Worm (Caenorhabditis elegans) whole organism, L4 larva: ENCODE results near the gene lipl-7.
A peak's percentile ranks its signal among the peaks of the same experiment; 100 is the strongest.

Experiments
- F37D6.2 ChIP-seq: sonication (generic microtip); optimal IDR thresholded peaks from 2 replicates; lab custom pipeline; 2016; ENCODE audit warnings: mild to moderate bottlenecking, missing genetic modification characterization, missing compliant biosample characterization
- R02D3.7 ChIP-seq: fragments of 150-350 bp; sonication (generic microtip); optimal IDR thresholded peaks from 3 replicates; lab custom pipeline; 2014; ENCODE audit warnings: missing biosample characterization, missing genetic modification characterization
- T26A8.4 ChIP-seq: fragments of 200-800 bp; sonication (Bioruptor generic); IDR thresholded peaks from 2 replicates; pipeline ENCODE4 v1.3.6; 2022; ENCODE audit warnings: missing genetic modification characterization, missing compliant biosample characterization
- Y105C5A.15 ChIP-seq: fragments of 200-800 bp; sonication (Bioruptor generic); IDR thresholded peaks from 2 replicates; pipeline ENCODE4 v1.3.6; 2022; ENCODE audit warnings: missing genetic modification characterization, missing compliant biosample characterization
- Y75B8A.6 ChIP-seq: fragments of 200-800 bp; sonication (Bioruptor generic); IDR thresholded peaks from 2 replicates; pipeline ENCODE4 v1.3.6; 2022; ENCODE audit warnings: missing genetic modification reagents, missing genetic modification characterization, missing compliant biosample characterization
- ZK546.5 ChIP-seq, 2 experiments: sonication (generic microtip); optimal IDR thresholded peaks; 2 replicates each; lab custom pipeline; 2017; ENCODE audit warnings: missing biosample characterization in 2 of 2, missing genetic modification characterization in 2 of 2
- arid-1 ChIP-seq: fragments of 200-800 bp; sonication (Bioruptor generic); conservative IDR thresholded peaks from 2 replicates; pipeline ENCODE4 v1.3.6; 2022; ENCODE audit warnings: missing genetic modification reagents, missing genetic modification characterization, missing compliant biosample characterization
- ceh-20 ChIP-seq: fragments of 200-800 bp; sonication (Bioruptor generic); IDR thresholded peaks from 2 replicates; pipeline ENCODE4 v1.3.6; 2022; ENCODE audit warnings: missing genetic modification reagents, missing genetic modification characterization, missing compliant biosample characterization
- ceh-62 ChIP-seq: sonication (generic microtip); optimal IDR thresholded peaks from 2 replicates; lab custom pipeline; 2017; ENCODE audit warnings: missing biosample characterization, missing genetic modification characterization
- ceh-82 ChIP-seq: sonication (generic microtip); optimal IDR thresholded peaks from 2 replicates; lab custom pipeline; 2017; ENCODE audit warnings: missing biosample characterization, missing genetic modification characterization
- cey-2 ChIP-seq: sonication (generic microtip); optimal IDR thresholded peaks from 3 replicates; lab custom pipeline; 2017; ENCODE audit warnings: missing genetic modification characterization, mild to moderate bottlenecking, missing compliant biosample characterization, antibody characterized with exemption, borderline replicate concordance; ENCODE audit not compliant: insufficient read depth
- ctbp-1 ChIP-seq: fragments of 200-800 bp; sonication (Bioruptor generic); IDR thresholded peaks from 2 replicates; pipeline ENCODE4 v1.3.6; 2022; ENCODE audit warnings: missing genetic modification reagents, missing genetic modification characterization, missing compliant biosample characterization
- daf-16 ChIP-seq, 3 experiments: sonication (generic microtip); optimal IDR thresholded peaks; 2 replicates each; lab custom pipeline; 2016 to 2017; ENCODE audit warnings: missing genetic modification characterization in 3 of 3, missing genetic modification reagents in 3 of 3, mild to moderate bottlenecking in 2 of 3, missing compliant biosample characterization in 2 of 3, missing biosample characterization in 1 of 3, moderate library complexity in 1 of 3
- dmd-6 ChIP-seq: fragments of 200-800 bp; sonication (Bioruptor generic); IDR thresholded peaks from 2 replicates; pipeline ENCODE4 v1.3.6; 2022; ENCODE audit warnings: missing genetic modification reagents, missing genetic modification characterization, missing compliant biosample characterization
- dpl-1 ChIP-seq: fragments of 150-350 bp; optimal IDR thresholded peaks from 2 replicates; lab custom pipeline; 2014; ENCODE audit warnings: missing biosample characterization, missing genetic modification reagents, missing genetic modification characterization
- egl-43 ChIP-seq: fragments of 200-800 bp; sonication (Bioruptor generic); IDR thresholded peaks from 2 replicates; pipeline ENCODE4 v1.3.6; 2022; ENCODE audit warnings: missing genetic modification reagents, missing genetic modification characterization, missing compliant biosample characterization
- fkh-10 ChIP-seq: fragments of 150-350 bp; optimal IDR thresholded peaks from 2 replicates; lab custom pipeline; 2014; ENCODE audit warnings: missing biosample characterization, missing genetic modification reagents, missing genetic modification characterization
- fos-1 ChIP-seq: fragments of 150-350 bp; optimal IDR thresholded peaks from 2 replicates; lab custom pipeline; 2014; ENCODE audit warnings: missing biosample characterization, missing genetic modification characterization
- gei-8 ChIP-seq: fragments of 200-800 bp; sonication (Bioruptor generic); optimal IDR thresholded peaks from 2 replicates; lab custom pipeline; 2018; ENCODE audit warnings: mild to moderate bottlenecking, missing genetic modification characterization, missing compliant biosample characterization
- hif-1 ChIP-seq, 2 experiments: sonication (generic microtip); optimal IDR thresholded peaks; 2 replicates each; lab custom pipeline; 2016 to 2017; ENCODE audit warnings: missing compliant biosample characterization in 2 of 2, missing genetic modification characterization in 2 of 2, missing genetic modification reagents in 2 of 2, missing genotype in 2 of 2, mild to moderate bottlenecking in 1 of 2
- hlh-30 ChIP-seq: sonication (generic microtip); optimal IDR thresholded peaks from 2 replicates; lab custom pipeline; 2017; ENCODE audit warnings: antibody characterized with exemption, mild to moderate bottlenecking, missing genetic modification characterization, missing compliant biosample characterization; ENCODE audit not compliant: insufficient read depth
- hmg-1.1 ChIP-seq: fragments of 200-800 bp; sonication (Bioruptor generic); IDR thresholded peaks from 2 replicates; pipeline ENCODE4 v1.3.6; 2022; ENCODE audit warnings: missing genetic modification reagents, missing genetic modification characterization, missing compliant biosample characterization
- jun-1 ChIP-seq: fragments of 150-350 bp; optimal IDR thresholded peaks from 2 replicates; lab custom pipeline; 2014; ENCODE audit warnings: missing biosample characterization, missing genetic modification reagents, missing genetic modification characterization
- lim-7 ChIP-seq: fragments of 200-800 bp; sonication (Bioruptor generic); IDR thresholded peaks from 2 replicates; pipeline ENCODE4 v1.3.6; 2022; ENCODE audit warnings: missing genetic modification characterization, missing compliant biosample characterization
- lin-1 ChIP-seq: fragments of 200-800 bp; sonication (Bioruptor generic); IDR thresholded peaks from 2 replicates; pipeline ENCODE4 v1.3.6; 2022; ENCODE audit warnings: missing genetic modification reagents, missing genetic modification characterization, missing compliant biosample characterization
- lin-13 ChIP-seq: fragments of 150-350 bp; optimal IDR thresholded peaks from 2 replicates; lab custom pipeline; 2014; ENCODE audit warnings: missing biosample characterization, missing genetic modification reagents, missing genetic modification characterization
- lin-29 ChIP-seq: fragments of 200-800 bp; sonication (Bioruptor generic); IDR thresholded peaks from 2 replicates; pipeline ENCODE4 v1.3.6; 2022; ENCODE audit warnings: missing genetic modification reagents, missing genetic modification characterization, missing compliant biosample characterization
- mdl-1 ChIP-seq, 2 experiments: fragments of 150-350 bp in 1 of 2; sonication (generic microtip) in 1 of 2; optimal IDR thresholded peaks; 2 replicates each; lab custom pipeline; 2014 to 2017; ENCODE audit warnings: missing biosample characterization in 2 of 2, missing genetic modification characterization in 2 of 2
- mdt-29 ChIP-seq: fragments of 200-800 bp; sonication (Bioruptor generic); IDR thresholded peaks from 2 replicates; pipeline ENCODE4 v1.3.6; 2022; ENCODE audit warnings: missing genetic modification reagents, missing genetic modification characterization, missing compliant biosample characterization
- mes-2 ChIP-seq: sonication (generic microtip); optimal IDR thresholded peaks from 2 replicates; lab custom pipeline; 2016; ENCODE audit warnings: missing genotype, mild to moderate bottlenecking, missing genetic modification characterization, missing compliant biosample characterization; ENCODE audit not compliant: poor library complexity, severe bottlenecking
- mxl-2 ChIP-seq: fragments of 200-800 bp; sonication (Bioruptor generic); conservative IDR thresholded peaks from 2 replicates; pipeline ENCODE4 v1.3.6; 2022; ENCODE audit warnings: missing genetic modification reagents, missing genetic modification characterization, missing compliant biosample characterization
- nhr-11 ChIP-seq: fragments of 150-350 bp; optimal IDR thresholded peaks from 2 replicates; lab custom pipeline; 2014; ENCODE audit warnings: missing biosample characterization, missing genetic modification characterization
- nhr-48 ChIP-seq: sonication (generic microtip); optimal IDR thresholded peaks from 2 replicates; lab custom pipeline; 2016; ENCODE audit warnings: mild to moderate bottlenecking, missing genetic modification characterization, missing compliant biosample characterization
- nhr-6 ChIP-seq: fragments of 150-350 bp; optimal IDR thresholded peaks from 2 replicates; lab custom pipeline; 2014; ENCODE audit warnings: missing biosample characterization, missing genetic modification characterization
- nhr-76 ChIP-seq: fragments of 150-350 bp; optimal IDR thresholded peaks from 2 replicates; lab custom pipeline; 2014; ENCODE audit warnings: missing biosample characterization, missing genetic modification characterization
- nhr-77 ChIP-seq: fragments of 150-350 bp; optimal IDR thresholded peaks from 2 replicates; lab custom pipeline; 2014; ENCODE audit warnings: missing biosample characterization, missing genetic modification characterization
- pha-4 ChIP-seq, 2 experiments: fragments of 150-350 bp in 1 of 2; fragments of 200-800 bp in 1 of 2; sonication (Bioruptor generic) in 1 of 2; IDR thresholded peaks in 1 of 2; optimal IDR thresholded peaks in 1 of 2; 2 replicates each; pipeline versions ENCODE4 v1.3.6 to Lab custom; 2014 to 2022; ENCODE audit warnings: missing genetic modification characterization in 2 of 2, missing genetic modification reagents in 2 of 2, missing biosample characterization in 1 of 2, missing compliant biosample characterization in 1 of 2
- php-3 ChIP-seq: fragments of 200-800 bp; sonication (Bioruptor generic); IDR thresholded peaks from 2 replicates; pipeline ENCODE4 v1.3.6; 2022; ENCODE audit warnings: missing genetic modification reagents, missing genetic modification characterization, missing compliant biosample characterization
- pqm-1 ChIP-seq: sonication (generic microtip); optimal IDR thresholded peaks from 2 replicates; lab custom pipeline; 2017; ENCODE audit warnings: missing biosample characterization, missing genetic modification characterization
- rbr-2 ChIP-seq: sonication (generic microtip); optimal IDR thresholded peaks from 2 replicates; lab custom pipeline; 2016; ENCODE audit warnings: missing genotype, missing genetic modification characterization, missing compliant biosample characterization
- saeg-2 ChIP-seq: fragments of 200-800 bp; sonication (Bioruptor generic); IDR thresholded peaks from 2 replicates; pipeline ENCODE4 v1.3.6; 2022; ENCODE audit warnings: missing genetic modification reagents, missing genetic modification characterization, missing compliant biosample characterization
- sdz-12 ChIP-seq: fragments of 200-800 bp; sonication (Bioruptor generic); optimal IDR thresholded peaks from 2 replicates; lab custom pipeline; 2018; ENCODE audit warnings: mild to moderate bottlenecking, missing genetic modification characterization, missing compliant biosample characterization
- set-16 ChIP-seq: fragments of 200-800 bp; sonication (Bioruptor generic); IDR thresholded peaks from 2 replicates; pipeline ENCODE4 v1.3.6; 2022; ENCODE audit warnings: missing genetic modification reagents, missing genetic modification characterization, missing compliant biosample characterization
- snpc-4 ChIP-seq: fragments of 150-350 bp; optimal IDR thresholded peaks from 2 replicates; lab custom pipeline; 2014; ENCODE audit warnings: missing biosample characterization, missing genetic modification characterization
- spr-1 ChIP-seq: sonication (generic microtip); optimal IDR thresholded peaks from 2 replicates; lab custom pipeline; 2016; ENCODE audit warnings: mild to moderate bottlenecking, missing genetic modification characterization, missing compliant biosample characterization
- unc-39 ChIP-seq: sonication (generic microtip); optimal IDR thresholded peaks from 2 replicates; lab custom pipeline; 2017; ENCODE audit warnings: missing biosample characterization, missing genetic modification characterization
- zfp-3 ChIP-seq: fragments of 200-800 bp; sonication (Bioruptor generic); conservative IDR thresholded peaks from 2 replicates; pipeline ENCODE4 v1.3.6; 2022; ENCODE audit warnings: missing genetic modification reagents, missing genetic modification characterization, missing compliant biosample characterization
- ztf-11 ChIP-seq: fragments of 150-350 bp; optimal IDR thresholded peaks from 2 replicates; lab custom pipeline; 2014; ENCODE audit warnings: missing biosample characterization, missing genetic modification characterization

The lipl-7 gene

DNA sequence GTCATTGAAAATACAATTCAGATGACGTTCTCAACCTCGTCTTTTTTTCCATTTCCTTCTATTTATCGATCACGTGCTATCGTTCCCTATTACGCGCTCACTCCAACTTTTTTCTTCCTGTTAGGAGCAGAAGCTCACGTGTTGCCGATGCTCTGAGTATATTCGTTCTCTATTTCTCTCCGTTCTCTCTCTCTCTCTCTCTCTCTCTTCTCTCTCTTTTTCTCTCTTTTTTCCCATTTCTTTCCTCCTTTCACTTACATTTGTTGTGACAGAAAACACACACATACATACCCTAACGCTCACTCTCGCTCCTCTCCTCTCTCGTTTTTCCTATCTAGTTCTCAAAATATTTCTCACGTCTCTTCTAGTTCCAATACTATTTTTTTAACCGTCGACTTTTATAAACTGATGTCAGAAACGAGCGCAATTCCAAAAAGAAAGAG, 10.7 kb upstream of the lipl-7 start (continued):
- TF ChIP-seq hlh-30 (peak; percentile 98), fos-1 (tag; lab: Kevin White, UChicago) (peak; percentile 16), lin-29 (GFP tag; lab: Robert Waterston, UW) (no peak), nhr-76 (tag; lab: Kevin White, UChicago) (no peak), ceh-62 (no peak), gei-8 (GFP tag; lab: Kevin White, UChicago) (peak; percentile 73), unc-39 (tag; lab: Kevin White, UChicago) (no peak), mdl-1 (tag; optimal IDR thresholded peaks at IDR 0.05; lab: Kevin White, UChicago) (peak; percentile 71 to 99), snpc-4 (tag; lab: Kevin White, UChicago) (no peak), hmg-1.1 (GFP tag; lab: Robert Waterston, UW) (peak; percentile 91), R02D3.7 (no peak), hif-1 (tag; optimal IDR thresholded peaks at IDR 0.05; lab: Kevin White, UChicago) (peak; percentile 33 to 83), dmd-6 (peak; percentile 96), sdz-12 (GFP tag; lab: Kevin White, UChicago) (no peak), lin-1 (GFP tag; lab: Robert Waterston, UW) (peak; percentile 79), mxl-2 (peak; percentile 72), nhr-77 (tag; lab: Kevin White, UChicago) (peak; percentile 82), F37D6.2 (tag; lab: Kevin White, UChicago) (peak; percentile 77), saeg-2 (GFP tag; lab: Robert Waterston, UW) (0 out of 2 replicates have a peak, but pooled peaks have one; percentile 56), set-16 (GFP tag; lab: Robert Waterston, UW) (peak; percentile 90), nhr-6 (peak; percentile 67), ceh-82 (tag; lab: Kevin White, UChicago) (no peak), spr-1 (tag; lab: Kevin White, UChicago) (peak; percentile 73), ztf-11 (no peak), cey-2 (peak; percentile 52), mes-2 (tag; lab: Kevin White, UChicago) (peak; percentile 70), Y75B8A.6 (0 out of 2 replicates have a peak, but pooled peaks have one; percentile 26), arid-1 (GFP tag; lab: Robert Waterston, UW) (no peak), egl-43 (GFP tag; lab: Robert Waterston, UW) (no peak; the same call in none of the 2 replicates), lin-13 (GFP tag; lab: Kevin White, UChicago) (peak; percentile 56), daf-16 (GFP tag; optimal IDR thresholded peaks at IDR 0.05; lab: Kevin White, UChicago) (peak; percentile 48 to 65), daf-16 (tag; optimal IDR thresholded peaks at IDR 0.05; lab: Kevin White, UChicago) (peak; percentile 67), pqm-1 (tag; lab: Kevin White, UChicago) (peak; percentile 70), T26A8.4 (GFP tag; lab: Robert Waterston, UW) (peak; percentile 43; the same call in 1 of the 2 replicates), mdt-29 (GFP tag; lab: Robert Waterston, UW) (0 out of 2 replicates have a peak, but pooled peaks have one; percentile 73), rbr-2 (tag; lab: Kevin White, UChicago) (peak; percentile 91), fkh-10 (GFP tag; lab: Kevin White, UChicago) (peak; percentile 93), lim-7 (GFP tag; lab: Robert Waterston, UW) (no peak), zfp-3 (GFP tag; lab: Robert Waterston, UW) (0 out of 2 replicates have a peak, but pooled peaks have one; percentile 50), php-3 (GFP tag; lab: Robert Waterston, UW) (peak; percentile 45; the same call in 1 of the 2 replicates), ZK546.5 (tag; optimal IDR thresholded peaks at IDR 0.05; lab: Kevin White, UChicago) (peak in 1 of 2 experiments; percentile 10), pha-4 (GFP tag; IDR thresholded peaks at IDR 0.05; lab: Robert Waterston, UW) (peak; percentile 88), pha-4 (tag; optimal IDR thresholded peaks at IDR 0.05; lab: Kevin White, UChicago) (peak; percentile 66), ceh-20 (peak; percentile 93), nhr-11 (tag; lab: Kevin White, UChicago) (peak; percentile 96), dpl-1 (GFP tag; lab: Kevin White, UChicago) (peak; percentile 61), nhr-48 (tag; lab: Kevin White, UChicago) (peak; percentile 92), Y105C5A.15 (GFP tag; lab: Robert Waterston, UW) (0 out of 2 replicates have a peak, but pooled peaks have one; percentile 12), ctbp-1 (GFP tag; lab: Robert Waterston, UW) (peak; percentile 91), jun-1 (tag; lab: Kevin White, UChicago) (peak; percentile 80)
